Worm (Caenorhabditis elegans): Measurements from ENCODE around the gene M01H9.10.

M01H9.10 gene

DNA sequence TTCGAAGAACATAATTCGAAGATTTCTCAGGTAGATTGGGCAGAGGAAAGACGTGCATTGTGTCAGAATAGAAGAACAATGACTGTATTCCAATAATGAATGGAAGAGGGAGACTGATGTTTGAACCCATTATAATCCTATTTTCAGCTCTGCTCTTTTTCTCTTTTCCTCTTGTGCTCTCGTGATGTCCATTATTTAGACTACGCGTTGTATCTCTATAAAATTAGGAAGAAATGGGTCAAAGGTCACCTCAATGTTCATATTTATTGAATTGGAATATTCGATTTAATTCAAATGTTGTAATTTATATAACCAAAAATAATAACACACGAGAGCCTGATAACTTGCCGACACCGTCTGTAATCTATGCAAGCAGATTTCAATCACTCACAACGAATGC, 40.7 kb downstream of the M01H9.10 start, which contains the start of gene fbxb-74:
Gene fbxb-74, minus strand, starts transcription at position 101 of the 400 bp plus-strand sequence.
- TF ChIP-seq rnt-1 (tag; optimal IDR thresholded peaks at IDR 0.05) (no peak), nhr-12 (tag; optimal IDR thresholded peaks at IDR 0.05) (no peak), nhr-71 (tag; optimal IDR thresholded peaks at IDR 0.05) (no peak), ama-1 (optimal IDR thresholded peaks at IDR 0.05) (no peak), mef-2 (tag; optimal IDR thresholded peaks at IDR 0.05) (no peak), efl-3 (GFP tag; optimal IDR thresholded peaks at IDR 0.05) (no peak), aha-1 (tag; optimal IDR thresholded peaks at IDR 0.05) (no peak), nhr-76 (tag; optimal IDR thresholded peaks at IDR 0.05) (no peak), ceh-90 (tag; optimal IDR thresholded peaks at IDR 0.05) (no peak), ztf-4 (tag; optimal IDR thresholded peaks at IDR 0.05) (no peak)

DNA sequence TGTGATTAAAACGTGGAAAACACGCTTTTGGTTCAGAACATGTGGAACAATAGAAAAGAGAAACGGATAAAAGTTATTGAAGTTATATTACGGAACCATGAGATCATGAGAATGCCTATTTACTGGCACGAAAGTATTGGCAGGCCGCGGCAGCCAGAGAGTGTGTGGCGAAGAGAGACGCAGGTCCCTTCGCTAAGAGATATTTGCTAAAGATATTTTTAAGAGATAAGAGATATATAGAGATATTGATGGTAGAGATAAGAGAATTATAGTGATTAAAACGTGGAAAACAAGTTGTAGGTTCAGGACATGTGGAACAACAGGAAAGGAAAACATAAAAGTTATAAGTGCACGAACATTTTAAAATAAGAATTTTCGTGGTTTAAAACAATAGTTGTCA, 42.1 kb downstream of the M01H9.10 start:
- TF ChIP-seq irx-1 (tag; optimal IDR thresholded peaks at IDR 0.05), result no peak
- TF ChIP-seq tbx-2 (tag; optimal IDR thresholded peaks at IDR 0.05), result no peak
- TF ChIP-seq nhr-20 (tag; optimal IDR thresholded peaks at IDR 0.05), result peak; percentile 7
- peak in 1 of 6 experiments; percentile 16 for TF ChIP-seq elt-3 (tag; optimal IDR thresholded peaks at IDR 0.05)
- TF ChIP-seq lin-14 (GFP tag; optimal IDR thresholded peaks at IDR 0.05), result peak; percentile 69
- TF ChIP-seq unc-86 (tag; optimal IDR thresholded peaks at IDR 0.05), result no peak
- TF ChIP-seq Y116A8C.19 (tag; optimal IDR thresholded peaks at IDR 0.05; ENCODE audit: borderline replicate concordance), result no peak
- TF ChIP-seq nhr-85 (tag), result peak; percentile 73
- TF ChIP-seq egl-27 (tag; optimal IDR thresholded peaks at IDR 0.05), result no peak
- no peak for TF ChIP-seq lin-13 (GFP tag; optimal IDR thresholded peaks at IDR 0.05)
- TF ChIP-seq lir-3 (tag; optimal IDR thresholded peaks at IDR 0.05; ENCODE audit: poor library complexity), result no peak

DNA sequence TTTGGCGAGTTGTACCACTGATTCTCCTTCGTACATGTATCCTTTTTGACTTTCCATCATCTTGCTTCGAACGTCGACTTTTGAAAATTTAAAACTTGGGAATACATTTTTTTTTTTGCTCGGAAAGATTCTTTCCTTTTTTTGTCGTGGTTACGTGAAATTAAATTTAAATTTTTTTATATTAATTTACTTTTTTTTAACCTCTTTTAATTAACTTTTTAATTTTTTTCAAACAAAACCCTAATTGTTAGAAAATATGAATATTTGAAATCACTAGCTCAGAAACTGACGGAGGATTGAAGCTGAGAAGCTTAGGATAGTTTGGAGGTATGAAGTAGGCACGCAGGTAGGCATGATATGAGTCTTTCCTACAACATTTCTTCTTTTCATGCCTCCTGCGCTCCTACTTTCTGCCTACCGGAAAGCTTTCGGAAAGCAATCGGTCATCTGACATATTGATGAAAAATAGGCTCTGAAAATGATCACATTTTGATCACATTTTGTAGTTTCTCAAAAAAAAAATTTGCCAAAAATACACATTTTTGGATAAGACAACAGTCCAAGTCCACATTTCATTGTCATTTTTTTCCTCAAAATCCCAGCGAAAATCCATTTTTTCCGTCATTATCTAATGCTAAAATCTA, 45.4 kb downstream of the M01H9.10 start, which contains the start of the genes R08C7.8 and R08C7.4:
Gene R08C7.8, minus strand, starts transcription at position 101 of the 644 bp plus-strand sequence.
Gene R08C7.4, plus strand, starts transcription at position 594 of the 644 bp plus-strand sequence.
- TF ChIP-seq hlh-4 (tag; optimal IDR thresholded peaks at IDR 0.05), result no peak
- TF ChIP-seq ztf-11 (tag; optimal IDR thresholded peaks at IDR 0.05), result no peak
- no peak for TF ChIP-seq nhr-84 (tag; optimal IDR thresholded peaks at IDR 0.05)
- TF ChIP-seq irx-1 (tag; optimal IDR thresholded peaks at IDR 0.05), result no peak
- no peak for TF ChIP-seq grh-1 (GFP tag; IDR thresholded peaks at IDR 0.05)

DNA sequence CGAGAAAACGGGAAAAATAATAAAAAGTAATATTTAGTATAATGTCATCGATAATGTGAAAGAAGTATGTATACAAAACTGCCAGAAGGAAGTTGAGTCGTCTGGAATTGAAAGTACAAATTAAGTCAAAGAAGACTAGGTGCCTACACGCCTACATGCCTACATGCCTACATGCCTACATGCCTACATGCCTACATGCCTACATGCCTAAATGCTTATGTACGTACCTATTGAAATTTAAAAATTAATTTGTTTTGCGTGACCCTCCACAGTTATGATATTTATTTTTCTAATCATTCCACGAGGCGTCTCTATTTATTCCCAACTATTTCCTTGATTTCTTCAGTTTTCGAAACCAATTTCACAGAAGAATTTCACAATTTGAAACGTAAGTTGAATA, 50.0 kb downstream of the M01H9.10 start, which contains the start of the genes str-185 and R08C7.5:
Gene str-185, minus strand, starts transcription at position 101 of the 400 bp plus-strand sequence.
Gene R08C7.5, plus strand, starts transcription at position 329 of the 400 bp plus-strand sequence.
- TF ChIP-seq fos-1 (tag; optimal IDR thresholded peaks at IDR 0.05) (no peak), egl-13 (tag; optimal IDR thresholded peaks at IDR 0.05) (no peak), C04F5.9 (tag; optimal IDR thresholded peaks at IDR 0.05) (no peak), nhr-71 (tag; optimal IDR thresholded peaks at IDR 0.05) (no peak), rnt-1 (tag; optimal IDR thresholded peaks at IDR 0.05) (no peak), lin-14 (GFP tag; optimal IDR thresholded peaks at IDR 0.05) (no peak), nhr-237 (tag; optimal IDR thresholded peaks at IDR 0.05) (no peak), mab-9 (GFP tag; IDR thresholded peaks at IDR 0.05) (no peak), mep-1 (tag; optimal IDR thresholded peaks at IDR 0.05) (no peak), ets-5 (GFP tag; IDR thresholded peaks at IDR 0.05) (no peak), tbx-2 (tag; optimal IDR thresholded peaks at IDR 0.05) (no peak), nhr-76 (tag; optimal IDR thresholded peaks at IDR 0.05) (no peak), egl-27 (tag; optimal IDR thresholded peaks at IDR 0.05) (no peak), nhr-11 (tag; optimal IDR thresholded peaks at IDR 0.05) (no peak)
